Fruit fly (Drosophila melanogaster): ENCODE results near the gene lok.

lok gene

dm6 chr2L:20097105-20097631 is 35.9 kb downstream of the lok start, which contains the start of the genes mRpS18B and Kua:
mRpS18B (minus strand) TSS chr2L:20097253.
Kua (plus strand) TSS chr2L:20097581.
- no peak for TF ChIP-seq CG8478 (optimal IDR thresholded peaks at IDR 0.05)
- TF ChIP-seq CTCF (optimal IDR thresholded peaks at IDR 0.05): no peak

- TF ChIP-seq CTCF (optimal IDR thresholded peaks at IDR 0.05): no peak
- no peak for TF ChIP-seq CG8478 (optimal IDR thresholded peaks at IDR 0.05)
Measured at dm6 chr2L:20097773-20098172, 36.6 kb downstream of the lok start.

DNA sequence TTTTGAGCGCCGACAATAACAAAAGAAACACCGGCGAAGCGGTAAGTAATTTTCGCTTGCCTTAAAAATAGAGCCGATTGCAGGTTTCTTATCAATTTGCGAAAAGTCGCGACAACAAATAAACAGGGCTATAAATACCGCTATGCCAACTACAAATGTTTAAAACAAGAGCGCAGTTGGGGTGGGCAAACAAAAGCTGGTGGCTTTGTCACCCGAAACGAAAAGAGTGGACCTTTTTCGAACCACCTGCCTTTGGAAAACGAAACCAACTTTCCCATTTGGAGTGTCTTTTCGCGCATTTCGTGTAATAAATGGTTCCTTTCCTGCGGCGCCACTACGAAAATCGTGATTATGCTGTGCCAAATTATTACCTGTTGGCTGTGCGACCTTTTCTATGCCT is 37.0 kb downstream of the lok start:
- TF ChIP-seq CTCF (optimal IDR thresholded peaks at IDR 0.05): peak in 1 of 2 experiments; percentile 2
- TF ChIP-seq CG8478 (optimal IDR thresholded peaks at IDR 0.05): no peak

dm6 chr2L:20104050-20104449 is 42.8 kb downstream of the lok start, which contains the start of gene CG13970:
CG13970 (minus strand) TSS chr2L:20104150.
- TF ChIP-seq CTCF (optimal IDR thresholded peaks at IDR 0.05) (no peak), CG8478 (optimal IDR thresholded peaks at IDR 0.05) (no peak)

- no peak for TF ChIP-seq CTCF (optimal IDR thresholded peaks at IDR 0.05)
- TF ChIP-seq CG8478 (optimal IDR thresholded peaks at IDR 0.05): no peak
Measured at dm6 chr2L:20104526-20104925, 43.3 kb downstream of the lok start.

dm6 chr2L:20106595-20106994 is 45.4 kb downstream of the lok start:
- TF ChIP-seq CG8478 (optimal IDR thresholded peaks at IDR 0.05) (no peak), CTCF (optimal IDR thresholded peaks at IDR 0.05) (peak; percentile 72 to 80)
